Worm (Caenorhabditis elegans): ENCODE measurements around the gene F36D3.4.

F36D3.4 gene

ce11 chrV:16508667-16509066 lies 8.9 kb downstream of the F36D3.4 start, which contains the start of gene srr-3:
Gene srr-3 (minus strand): TSS chrV:16508767.
- no peak for TF ChIP-seq dao-5 (tag; optimal IDR thresholded peaks at IDR 0.05)
- TF ChIP-seq him-1 (tag; optimal IDR thresholded peaks at IDR 0.05), result no peak
- TF ChIP-seq W03F9.2 (tag; optimal IDR thresholded peaks at IDR 0.05), result no peak

DNA sequence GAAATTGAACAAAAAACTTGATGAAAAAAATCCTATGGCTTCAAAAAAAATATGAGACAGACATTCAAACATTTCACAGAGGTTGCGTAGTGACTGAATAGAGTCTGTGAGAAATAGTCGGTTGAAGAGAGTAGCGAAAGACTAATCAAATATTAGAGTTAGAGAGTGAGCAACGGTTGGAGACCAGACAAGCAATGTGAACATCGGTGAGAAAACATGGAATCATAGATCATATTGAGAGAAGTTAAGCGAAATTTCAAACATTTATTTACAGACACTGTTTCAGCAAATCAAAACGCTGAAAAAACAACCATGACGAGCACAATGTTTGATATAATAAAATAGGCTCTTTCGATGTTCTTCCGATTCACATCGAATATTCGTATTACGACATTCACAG lies 10.9 kb downstream of the F36D3.4 start:
- no peak for TF ChIP-seq W03F9.2 (tag; optimal IDR thresholded peaks at IDR 0.05)
- TF ChIP-seq dao-5 (tag; optimal IDR thresholded peaks at IDR 0.05), result no peak
- TF ChIP-seq him-1 (tag; optimal IDR thresholded peaks at IDR 0.05), result no peak

ce11 chrV:16505828-16506227 lies 11.7 kb downstream of the F36D3.4 start, which contains the start of gene nhr-54:
Gene nhr-54 (minus strand): TSS chrV:16505928.
- no peak for TF ChIP-seq him-1 (tag; optimal IDR thresholded peaks at IDR 0.05)
- no peak for TF ChIP-seq dao-5 (tag; optimal IDR thresholded peaks at IDR 0.05)
- no peak for TF ChIP-seq W03F9.2 (tag; optimal IDR thresholded peaks at IDR 0.05)

DNA sequence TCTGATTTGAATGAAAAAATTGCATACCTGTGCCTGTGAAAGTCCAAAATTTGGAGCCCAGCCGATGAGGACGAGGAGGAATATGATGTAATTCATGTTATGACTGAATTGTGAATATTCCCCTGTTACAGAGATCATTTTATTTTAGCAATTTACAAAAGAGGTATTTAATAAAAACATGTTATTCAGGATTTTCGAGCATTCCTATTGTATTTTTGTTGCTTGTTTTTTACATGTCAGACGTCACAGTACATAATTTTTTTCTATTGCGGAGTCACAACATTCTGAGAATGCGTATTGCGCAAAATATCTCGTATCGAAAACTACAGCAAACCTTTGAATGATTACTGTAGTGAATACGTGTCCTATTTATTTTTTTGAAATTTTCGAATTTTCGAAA lies 14.4 kb downstream of the F36D3.4 start, which contains the start of gene F36D3.14:
TSS of gene F36D3.14 (minus strand) at position 101 of the 400 bp plus-strand sequence.
- TF ChIP-seq him-1 (tag; optimal IDR thresholded peaks at IDR 0.05) (no peak), W03F9.2 (tag; optimal IDR thresholded peaks at IDR 0.05) (no peak), dao-5 (tag; optimal IDR thresholded peaks at IDR 0.05) (no peak)

DNA sequence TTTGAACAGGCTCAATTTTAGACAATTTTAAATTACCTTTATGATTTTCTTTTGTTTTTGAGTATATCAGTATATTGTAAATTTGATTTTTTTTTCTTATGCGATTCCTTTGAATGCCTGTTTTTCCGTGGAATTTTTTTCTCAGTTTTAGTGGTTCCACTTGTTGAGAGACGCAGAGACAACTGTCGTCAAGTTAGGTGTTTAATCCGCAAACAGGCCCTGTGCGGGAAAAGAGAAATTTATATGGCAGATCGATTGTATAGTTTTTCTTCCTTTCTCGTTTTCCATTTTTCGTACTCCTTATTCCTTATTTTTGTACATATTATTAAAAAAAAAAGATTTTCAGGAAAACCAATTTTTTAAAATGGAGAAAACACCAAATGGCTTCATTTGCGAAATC lies 18.5 kb downstream of the F36D3.4 start, which contains the start of gene F36D3.1:
TSS of gene F36D3.1 (plus strand) at position 347 of the 400 bp plus-strand sequence.
- no peak for TF ChIP-seq dao-5 (tag; optimal IDR thresholded peaks at IDR 0.05)
- TF ChIP-seq W03F9.2 (tag; optimal IDR thresholded peaks at IDR 0.05), result no peak
- no peak for TF ChIP-seq him-1 (tag; optimal IDR thresholded peaks at IDR 0.05)

ce11 chrV:16497504-16497903 lies 20.0 kb downstream of the F36D3.4 start, which contains the start of gene srh-136:
Gene srh-136 (minus strand): TSS chrV:16497596.
- TF ChIP-seq dao-5 (tag; optimal IDR thresholded peaks at IDR 0.05), result no peak
- TF ChIP-seq W03F9.2 (tag; optimal IDR thresholded peaks at IDR 0.05), result no peak

- TF ChIP-seq dao-5 (tag; optimal IDR thresholded peaks at IDR 0.05) (no peak), him-1 (tag; optimal IDR thresholded peaks at IDR 0.05) (no peak), W03F9.2 (tag; optimal IDR thresholded peaks at IDR 0.05) (no peak)
Measured at ce11 chrV:16494359-16494758, 23.2 kb downstream of the F36D3.4 start, which contains the start of gene comt-2. Gene comt-2 (minus strand): TSS chrV:16494489.

ce11 chrV:16488172-16488571 lies 29.3 kb downstream of the F36D3.4 start, which contains the start of gene sqst-4:
Gene sqst-4 (plus strand): TSS chrV:16488472.
- no peak for TF ChIP-seq W03F9.2 (tag; optimal IDR thresholded peaks at IDR 0.05)
- TF ChIP-seq dao-5 (tag; optimal IDR thresholded peaks at IDR 0.05), result no peak
- TF ChIP-seq him-1 (tag; optimal IDR thresholded peaks at IDR 0.05), result no peak

DNA sequence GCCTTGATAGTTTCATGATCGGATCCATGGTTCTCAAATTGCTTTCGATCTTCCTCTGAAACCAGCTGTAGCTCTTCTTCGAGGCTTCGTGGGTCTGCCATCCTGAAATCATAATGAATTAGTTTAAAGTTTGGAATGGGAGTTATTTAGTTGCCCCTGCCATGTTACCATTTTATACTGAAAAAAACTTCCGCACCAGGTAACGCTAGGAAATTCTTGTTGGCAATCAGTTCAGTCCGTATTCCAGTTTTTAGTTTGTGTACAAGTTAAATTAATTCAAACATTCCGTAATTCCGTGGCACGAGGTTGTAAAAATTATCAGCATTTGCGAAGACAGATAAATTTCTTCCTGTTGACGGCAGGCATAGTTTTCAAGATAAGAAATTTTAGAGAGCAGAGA lies 30.0 kb downstream of the F36D3.4 start, which contains the start of gene Y32B12A.5:
TSS of gene Y32B12A.5 (minus strand) at position 101 of the 400 bp plus-strand sequence.
- TF ChIP-seq W03F9.2 (tag; optimal IDR thresholded peaks at IDR 0.05), result no peak

ce11 chrV:16483681-16484080 lies 33.8 kb downstream of the F36D3.4 start, which contains the start of gene srh-139:
Gene srh-139 (plus strand): TSS chrV:16483981.
- no peak for TF ChIP-seq dao-5 (tag; optimal IDR thresholded peaks at IDR 0.05)
- TF ChIP-seq him-1 (tag; optimal IDR thresholded peaks at IDR 0.05), result no peak
- no peak for TF ChIP-seq W03F9.2 (tag; optimal IDR thresholded peaks at IDR 0.05)

DNA sequence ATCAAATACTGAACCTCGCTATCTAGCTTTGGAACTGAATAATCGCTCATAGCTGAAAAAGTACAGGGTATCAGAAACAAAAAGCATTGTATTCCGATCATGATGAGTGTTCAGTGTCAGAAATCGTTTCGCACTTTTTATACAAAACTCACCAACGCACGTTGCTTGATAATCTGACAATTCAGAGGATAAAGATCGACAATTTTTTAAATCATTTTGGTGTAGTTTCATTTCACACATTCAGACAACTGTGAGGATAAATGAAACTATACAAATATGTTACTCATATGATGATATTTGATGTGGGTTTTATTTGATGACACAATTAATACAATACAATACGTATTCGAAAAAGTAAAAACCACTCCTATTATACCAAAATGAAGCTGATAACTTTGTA lies 34.5 kb downstream of the F36D3.4 start, which contains the start of gene F57E7.2:
TSS of gene F57E7.2 (minus strand) at position 101 of the 400 bp plus-strand sequence.
- TF ChIP-seq W03F9.2 (tag; optimal IDR thresholded peaks at IDR 0.05) (no peak), dao-5 (tag; optimal IDR thresholded peaks at IDR 0.05) (no peak), him-1 (tag; optimal IDR thresholded peaks at IDR 0.05) (no peak)

ce11 chrV:16480919-16481630 lies 36.4 kb downstream of the F36D3.4 start, which contains the start of the genes F57E7.4 and spig-6:
Gene F57E7.4 (minus strand): TSS chrV:16481019.
Gene spig-6 (plus strand): TSS chrV:16481580.
- no peak for TF ChIP-seq dao-5 (tag; optimal IDR thresholded peaks at IDR 0.05)
- TF ChIP-seq him-1 (tag; optimal IDR thresholded peaks at IDR 0.05), result no peak
- TF ChIP-seq W03F9.2 (tag; optimal IDR thresholded peaks at IDR 0.05), result no peak

- no peak for TF ChIP-seq W03F9.2 (tag; optimal IDR thresholded peaks at IDR 0.05)
- TF ChIP-seq dao-5 (tag; optimal IDR thresholded peaks at IDR 0.05), result no peak
- no peak for TF ChIP-seq him-1 (tag; optimal IDR thresholded peaks at IDR 0.05)
Measured at ce11 chrV:16479275-16479674, 38.2 kb downstream of the F36D3.4 start, which contains the start of gene T08G3.11. Gene T08G3.11 (minus strand): TSS chrV:16479375.

- TF ChIP-seq him-1 (tag; optimal IDR thresholded peaks at IDR 0.05), result no peak
- TF ChIP-seq dao-5 (tag; optimal IDR thresholded peaks at IDR 0.05), result no peak
- no peak for TF ChIP-seq W03F9.2 (tag; optimal IDR thresholded peaks at IDR 0.05)
Measured at ce11 chrV:16471995-16472563, 45.4 kb downstream of the F36D3.4 start, which contains the start of gene srw-35. Gene srw-35 (plus strand): TSS chrV:16472513.
